Fruit fly (Drosophila melanogaster) whole organism, adult: ENCODE results near the gene ACXB.

Experiments used
- CG12768 ChIP-seq: fragments of 200-800 bp; sonication (Bioruptor generic); optimal IDR thresholded peaks from 2 replicates; lab custom pipeline; 2017; ENCODE audit warnings: missing biosample characterization, missing genetic modification characterization, mild to moderate bottlenecking, moderate library complexity, missing genetic modification reagents
- CG14711 ChIP-seq: fragments of 200-800 bp; sonication (Bioruptor generic); optimal IDR thresholded peaks from 2 replicates; lab custom pipeline; 2018; ENCODE audit warnings: missing biosample characterization, mild to moderate bottlenecking, missing genetic modification characterization, moderate library complexity
- CG33017 ChIP-seq: fragments of 200-800 bp; sonication (Bioruptor generic); optimal IDR thresholded peaks from 2 replicates; lab custom pipeline; 2018; ENCODE audit warnings: missing biosample characterization, mild to moderate bottlenecking, missing genetic modification characterization, moderate library complexity
- CG5204 ChIP-seq: fragments of 200-800 bp; sonication (Bioruptor generic); optimal IDR thresholded peaks from 2 replicates; lab custom pipeline; 2016; ENCODE audit warnings: missing biosample characterization, missing genetic modification characterization
- CG7045 ChIP-seq: fragments of 200-800 bp; sonication (Bioruptor generic); optimal IDR thresholded peaks from 2 replicates; lab custom pipeline; 2017; ENCODE audit warnings: missing biosample characterization, mild to moderate bottlenecking, missing genetic modification characterization
- CG7101 ChIP-seq: fragments of 200-800 bp; sonication (Bioruptor generic); optimal IDR thresholded peaks from 2 replicates; lab custom pipeline; 2018; ENCODE audit warnings: missing biosample characterization, mild to moderate bottlenecking, missing genetic modification characterization, moderate library complexity
- Clk ChIP-seq: fragments of 200-800 bp; sonication (Bioruptor generic); optimal IDR thresholded peaks from 2 replicates; lab custom pipeline; 2017; ENCODE audit warnings: missing biosample characterization, missing genetic modification characterization
- Hr96 ChIP-seq: fragments of 200-800 bp; sonication (Bioruptor generic); optimal IDR thresholded peaks from 2 replicates; lab custom pipeline; 2016; ENCODE audit warnings: missing biosample characterization, missing genetic modification characterization
- Mnt ChIP-seq: fragments of 200-800 bp; sonication (Bioruptor generic); optimal IDR thresholded peaks from 2 replicates; lab custom pipeline; 2016; ENCODE audit warnings: missing biosample characterization, mild to moderate bottlenecking, missing genetic modification characterization
- cnc ChIP-seq, 2 experiments: fragments of >200 bp; optimal IDR thresholded peaks; 2 replicates each; lab custom pipeline; 2017
- kay ChIP-seq: fragments of 200-800 bp; sonication (Bioruptor generic); peaks from one replicate; lab custom pipeline; 2016; ENCODE audit warnings: missing biosample characterization, missing genetic modification characterization, borderline replicate concordance
- pad ChIP-seq: fragments of 200-800 bp; sonication (Bioruptor generic); optimal IDR thresholded peaks from 3 replicates; lab custom pipeline; 2017; ENCODE audit warnings: missing biosample characterization, missing genetic modification characterization, mild to moderate bottlenecking, moderate library complexity, missing genetic modification reagents
- tj ChIP-seq: fragments of 200-800 bp; sonication (Bioruptor generic); optimal IDR thresholded peaks from 3 replicates; lab custom pipeline; 2017; ENCODE audit warnings: missing biosample characterization, mild to moderate bottlenecking, missing genetic modification characterization, moderate library complexity

- TF ChIP-seq CG5204 (GFP tag; lab: Kevin White, UChicago) (no peak), CG7045 (GFP tag; lab: Kevin White, UChicago) (no peak), Hr96 (GFP tag; lab: Kevin White, UChicago) (no peak), cnc (optimal IDR thresholded peaks at IDR 0.05; lab: Kevin White, UChicago) (no peak), CG12768 (no peak), pad (GFP tag; lab: Kevin White, UChicago) (no peak), Clk (GFP tag; lab: Kevin White, UChicago) (no peak), tj (GFP tag; lab: Kevin White, UChicago) (no peak), kay (GFP tag; lab: Kevin White, UChicago) (no peak), CG33017 (no peak), Mnt (GFP tag; lab: Kevin White, UChicago) (no peak), CG14711 (tag; lab: Kevin White, UChicago) (no peak), CG7101 (tag; lab: Kevin White, UChicago) (no peak)
These were observed 34.1 kb downstream of the ACXB start for dm6 chr2L:12950682-12951081.
